Worm (Caenorhabditis elegans) whole organism, L1 larva: ENCODE data around the gene R13A1.3.
A peak's percentile ranks its signal among the peaks of the same experiment; 100 is the strongest.

ENCODE experiments used
- C04F5.9 ChIP-seq: sonication (generic microtip); optimal IDR thresholded peaks from 2 replicates; lab custom pipeline; 2016; ENCODE audit warnings: missing genetic modification characterization, missing compliant biosample characterization
- C34B4.2 ChIP-seq: sonication (generic microtip); optimal IDR thresholded peaks from 2 replicates; lab custom pipeline; 2017; ENCODE audit warnings: mild to moderate bottlenecking, missing genetic modification characterization, missing compliant biosample characterization
- F16B12.6 ChIP-seq: fragments of 150-350 bp; optimal IDR thresholded peaks from 2 replicates; lab custom pipeline; 2014; ENCODE audit warnings: missing biosample characterization, missing genetic modification characterization
- Y116A8C.19 ChIP-seq: sonication (generic microtip); optimal IDR thresholded peaks from 2 replicates; lab custom pipeline; 2016; ENCODE audit warnings: missing compliant biosample characterization, missing genetic modification characterization, borderline replicate concordance
- aly-2 ChIP-seq: fragments of 150-350 bp; optimal IDR thresholded peaks from 2 replicates; lab custom pipeline; 2014; ENCODE audit warnings: missing biosample characterization, missing genetic modification characterization
- blmp-1 ChIP-seq: fragments of 150-350 bp; optimal IDR thresholded peaks from 2 replicates; lab custom pipeline; 2014; ENCODE audit warnings: missing biosample characterization, missing genetic modification characterization
- ceh-63 ChIP-seq: fragments of 200-800 bp; sonication (Bioruptor generic); optimal IDR thresholded peaks from 2 replicates; lab custom pipeline; 2018; ENCODE audit warnings: mild to moderate bottlenecking, missing genetic modification characterization, missing compliant biosample characterization
- ceh-8 ChIP-seq: fragments of 200-800 bp; sonication (Bioruptor generic); optimal IDR thresholded peaks from 2 replicates; lab custom pipeline; 2018; ENCODE audit warnings: mild to moderate bottlenecking, missing genetic modification characterization, moderate library complexity, missing compliant biosample characterization
- ceh-88 ChIP-seq: fragments of 200-800 bp; sonication (Bioruptor generic); IDR thresholded peaks from 2 replicates; pipeline ENCODE4 v1.3.6; 2022; ENCODE audit warnings: missing genetic modification characterization, missing compliant biosample characterization
- ceh-90 ChIP-seq: sonication (generic microtip); optimal IDR thresholded peaks from 2 replicates; lab custom pipeline; 2016; ENCODE audit warnings: missing genetic modification characterization, missing compliant biosample characterization
- efl-3 ChIP-seq: fragments of 200-800 bp; sonication (Bioruptor generic); optimal IDR thresholded peaks from 2 replicates; lab custom pipeline; 2018; ENCODE audit warnings: mild to moderate bottlenecking, missing genetic modification characterization, missing compliant biosample characterization
- egl-27 ChIP-seq, 2 experiments: fragments of 150-350 bp in 1 of 2; sonication (generic microtip); optimal IDR thresholded peaks; 3 replicates each; lab custom pipeline; 2017 to 2018; ENCODE audit warnings: missing biosample characterization in 2 of 2, missing genetic modification characterization in 2 of 2, missing genetic modification reagents in 2 of 2
- ets-5 ChIP-seq: fragments of 200-800 bp; sonication (Bioruptor generic); IDR thresholded peaks from 2 replicates; pipeline ENCODE4 v1.3.6; 2022; ENCODE audit warnings: missing genetic modification characterization, missing compliant biosample characterization
- fkh-4 ChIP-seq: sonication (generic microtip); optimal IDR thresholded peaks from 2 replicates; lab custom pipeline; 2016; ENCODE audit warnings: missing compliant biosample characterization, missing genetic modification characterization, borderline replicate concordance
- fkh-8 ChIP-seq: sonication (generic microtip); optimal IDR thresholded peaks from 2 replicates; lab custom pipeline; 2016; ENCODE audit warnings: mild to moderate bottlenecking, missing genetic modification characterization, missing compliant biosample characterization
- fos-1 ChIP-seq: fragments of 150-350 bp; optimal IDR thresholded peaks from 2 replicates; lab custom pipeline; 2014; ENCODE audit warnings: missing biosample characterization, missing genetic modification characterization
- hlh-4 ChIP-seq: sonication (generic microtip); optimal IDR thresholded peaks from 2 replicates; lab custom pipeline; 2016; ENCODE audit warnings: mild to moderate bottlenecking, missing genetic modification characterization, missing compliant biosample characterization
- hpl-2 ChIP-seq: fragments of 150-350 bp; optimal IDR thresholded peaks from 2 replicates; lab custom pipeline; 2014; ENCODE audit warnings: missing biosample characterization, missing genetic modification reagents, missing genetic modification characterization
- isw-1 ChIP-seq: fragments of 200-800 bp; sonication (Bioruptor generic); IDR thresholded peaks from 2 replicates; pipeline ENCODE4 v1.3.6; 2022; ENCODE audit warnings: missing genetic modification characterization, missing compliant biosample characterization
- lin-13 ChIP-seq: fragments of 150-350 bp; optimal IDR thresholded peaks from 2 replicates; lab custom pipeline; 2014; ENCODE audit warnings: missing biosample characterization, missing genetic modification reagents, missing genetic modification characterization
- lin-14 ChIP-seq: fragments of 200-800 bp; sonication (Bioruptor generic); optimal IDR thresholded peaks from 2 replicates; lab custom pipeline; 2018; ENCODE audit warnings: mild to moderate bottlenecking, missing genetic modification characterization, moderate library complexity, missing compliant biosample characterization
- lin-15B ChIP-seq: fragments of 150-350 bp; sonication (generic microtip); optimal IDR thresholded peaks from 3 replicates; lab custom pipeline; 2014; ENCODE audit warnings: missing biosample characterization, missing genetic modification characterization
- lin-35 ChIP-seq, 2 experiments: fragments of 150-350 bp; optimal IDR thresholded peaks; 2 replicates each; lab custom pipeline; 2014; ENCODE audit warnings: missing biosample characterization in 2 of 2, missing genetic modification characterization in 2 of 2, missing genetic modification reagents in 2 of 2
- lsy-2 ChIP-seq, 2 experiments: fragments of 150-350 bp; optimal IDR thresholded peaks; 2 replicates each; lab custom pipeline; 2014; ENCODE audit warnings: missing biosample characterization in 2 of 2, missing genetic modification characterization in 2 of 2
- mab-9 ChIP-seq: fragments of 200-800 bp; sonication (Bioruptor generic); IDR thresholded peaks from 2 replicates; pipeline ENCODE4 v1.3.6; 2022; ENCODE audit warnings: missing genetic modification reagents, missing genetic modification characterization, missing compliant biosample characterization
- mep-1 ChIP-seq: fragments of 150-350 bp; optimal IDR thresholded peaks from 2 replicates; lab custom pipeline; 2014; ENCODE audit warnings: missing biosample characterization, missing genetic modification characterization
- nhr-12 ChIP-seq: sonication (generic microtip); optimal IDR thresholded peaks from 2 replicates; lab custom pipeline; 2017; ENCODE audit warnings: missing biosample characterization, missing genetic modification characterization
- nhr-20 ChIP-seq: sonication (generic microtip); optimal IDR thresholded peaks from 2 replicates; lab custom pipeline; 2016; ENCODE audit warnings: mild to moderate bottlenecking, missing genetic modification characterization, missing compliant biosample characterization
- nhr-237 ChIP-seq: fragments of 150-350 bp; optimal IDR thresholded peaks from 2 replicates; lab custom pipeline; 2014; ENCODE audit warnings: missing biosample characterization, missing genetic modification characterization
- nhr-47 ChIP-seq: sonication (generic microtip); optimal IDR thresholded peaks from 2 replicates; lab custom pipeline; 2016; ENCODE audit warnings: mild to moderate bottlenecking, missing genetic modification characterization, moderate library complexity, missing compliant biosample characterization
- nhr-76 ChIP-seq: sonication (generic microtip); optimal IDR thresholded peaks from 2 replicates; lab custom pipeline; 2017; ENCODE audit warnings: missing biosample characterization, missing genetic modification characterization
- nhr-77 ChIP-seq: fragments of 150-350 bp; optimal IDR thresholded peaks from 2 replicates; lab custom pipeline; 2014; ENCODE audit warnings: missing biosample characterization, missing genetic modification characterization
- nhr-85 ChIP-seq: sonication (generic microtip); peaks from one replicate; lab custom pipeline; 2016; ENCODE audit warnings: missing genetic modification characterization, inconsistent platforms, missing compliant biosample characterization
- pax-3 ChIP-seq: fragments of 200-800 bp; sonication (Bioruptor generic); optimal IDR thresholded peaks from 2 replicates; lab custom pipeline; 2018; ENCODE audit warnings: mild to moderate bottlenecking, missing genetic modification characterization, moderate library complexity, missing compliant biosample characterization
- skn-1 ChIP-seq: fragments of 150-350 bp; optimal IDR thresholded peaks from 2 replicates; lab custom pipeline; 2014; ENCODE audit warnings: missing biosample characterization, missing genetic modification characterization
- snpc-4 ChIP-seq: fragments of 150-350 bp; optimal IDR thresholded peaks from 2 replicates; lab custom pipeline; 2014; ENCODE audit warnings: missing biosample characterization, missing genetic modification characterization
- snu-23 ChIP-seq: sonication (generic microtip); optimal IDR thresholded peaks from 2 replicates; lab custom pipeline; 2016; ENCODE audit warnings: missing genetic modification characterization, missing compliant biosample characterization
- sox-4 ChIP-seq: sonication (generic microtip); optimal IDR thresholded peaks from 2 replicates; lab custom pipeline; 2016; ENCODE audit warnings: missing genetic modification characterization, missing compliant biosample characterization
- sptf-1 ChIP-seq: fragments of 150-350 bp; optimal IDR thresholded peaks from 2 replicates; lab custom pipeline; 2014; ENCODE audit warnings: missing biosample characterization, missing genetic modification characterization
- swsn-7 ChIP-seq: sonication (generic microtip); optimal IDR thresholded peaks from 2 replicates; lab custom pipeline; 2016; ENCODE audit warnings: missing genetic modification characterization, missing compliant biosample characterization
- tbx-2 ChIP-seq: sonication (generic microtip); optimal IDR thresholded peaks from 2 replicates; lab custom pipeline; 2016; ENCODE audit warnings: missing genetic modification characterization, missing compliant biosample characterization
- tlp-1 ChIP-seq: fragments of 150-350 bp; optimal IDR thresholded peaks from 2 replicates; lab custom pipeline; 2014; ENCODE audit warnings: missing biosample characterization, missing genetic modification characterization
- unc-130 ChIP-seq: fragments of 150-350 bp; optimal IDR thresholded peaks from 2 replicates; lab custom pipeline; 2017; ENCODE audit warnings: missing biosample characterization, missing genetic modification characterization, inconsistent platforms
- unc-62 ChIP-seq: fragments of 150-350 bp; optimal IDR thresholded peaks from 2 replicates; lab custom pipeline; 2014; ENCODE audit warnings: missing biosample characterization, missing genetic modification reagents, missing genetic modification characterization
- unc-86 ChIP-seq: sonication (generic microtip); optimal IDR thresholded peaks from 2 replicates; lab custom pipeline; 2016; ENCODE audit warnings: missing genetic modification characterization, missing compliant biosample characterization
- unc-98 ChIP-seq: fragments of 200-800 bp; sonication (Bioruptor generic); IDR thresholded peaks from 2 replicates; pipeline ENCODE4 v1.3.6; 2022; ENCODE audit warnings: missing genetic modification characterization, missing compliant biosample characterization
- vab-15 ChIP-seq: sonication (generic microtip); optimal IDR thresholded peaks from 2 replicates; lab custom pipeline; 2017; ENCODE audit warnings: missing genotype, mild to moderate bottlenecking, missing genetic modification characterization, missing compliant biosample characterization
- xbp-1 ChIP-seq: sonication (generic microtip); optimal IDR thresholded peaks from 2 replicates; lab custom pipeline; 2016; ENCODE audit warnings: missing genetic modification characterization, missing compliant biosample characterization
- zag-1 ChIP-seq: fragments of 150-350 bp; optimal IDR thresholded peaks from 2 replicates; lab custom pipeline; 2014; ENCODE audit warnings: missing biosample characterization, missing genetic modification characterization
- zip-4 ChIP-seq: fragments of 200-800 bp; sonication (Bioruptor generic); optimal IDR thresholded peaks from 2 replicates; lab custom pipeline; 2018; ENCODE audit warnings: mild to moderate bottlenecking, missing genetic modification characterization, moderate library complexity, missing compliant biosample characterization
- ztf-11 ChIP-seq, 2 experiments: sonication (generic microtip); optimal IDR thresholded peaks; 2 replicates each; lab custom pipeline; 2016 to 2017; ENCODE audit warnings: missing genetic modification characterization in 2 of 2, missing biosample characterization in 1 of 2, missing compliant biosample characterization in 1 of 2

The R13A1.3 gene

ce11 chrIV:7234623-7235022, 30.8 kb downstream of the R13A1.3 start:
- TF ChIP-seq mab-9 (GFP tag; lab: Robert Waterston, UW): no peak
- no peak for TF ChIP-seq sox-4 (tag; lab: Kevin White, UChicago)
- peak; percentile 16 for TF ChIP-seq nhr-85 (tag; lab: Kevin White, UChicago)
- TF ChIP-seq mep-1 (tag; lab: Kevin White, UChicago): no peak
- no peak for TF ChIP-seq hpl-2

- no peak for TF ChIP-seq C34B4.2 (tag; lab: Kevin White, UChicago)
- TF ChIP-seq egl-27 (tag; optimal IDR thresholded peaks at IDR 0.05; lab: Kevin White, UChicago): peak in 1 of 2 experiments; percentile 15
- TF ChIP-seq sptf-1 (tag; lab: Kevin White, UChicago): no peak
- TF ChIP-seq zip-4 (GFP tag; lab: Kevin White, UChicago): no peak
- TF ChIP-seq F16B12.6 (tag; lab: Kevin White, UChicago): no peak
- no peak for TF ChIP-seq ceh-63 (GFP tag; lab: Kevin White, UChicago)
- TF ChIP-seq sox-4 (tag; lab: Kevin White, UChicago): no peak
- no peak for TF ChIP-seq tlp-1 (tag; lab: Kevin White, UChicago)
- no peak for TF ChIP-seq lin-15B
- peak; percentile 75 for TF ChIP-seq fkh-8
- TF ChIP-seq nhr-77: peak; percentile 55
- no peak for TF ChIP-seq nhr-237 (tag; lab: Kevin White, UChicago)
- TF ChIP-seq fkh-4 (tag; lab: Kevin White, UChicago): no peak
- TF ChIP-seq lin-13 (GFP tag; lab: Kevin White, UChicago): no peak
- TF ChIP-seq nhr-20: peak; percentile 71
- no peak for TF ChIP-seq isw-1 (GFP tag; lab: Robert Waterston, UW)
- TF ChIP-seq mep-1 (tag; lab: Kevin White, UChicago): peak; percentile 55
- no peak for TF ChIP-seq nhr-76 (tag; lab: Kevin White, UChicago)
- no peak for TF ChIP-seq efl-3 (GFP tag; lab: Kevin White, UChicago)
- peak; percentile 17 for TF ChIP-seq xbp-1 (tag; lab: Kevin White, UChicago)
- no peak for TF ChIP-seq vab-15 (tag; lab: Kevin White, UChicago)
- peak; percentile 70 for TF ChIP-seq snu-23 (GFP tag; lab: Kevin White, UChicago)
- TF ChIP-seq lin-35 (GFP tag; optimal IDR thresholded peaks at IDR 0.05; lab: Kevin White, UChicago): peak; percentile 35 to 36
- peak; percentile 59 for TF ChIP-seq tbx-2 (tag; lab: Kevin White, UChicago)
- no peak for TF ChIP-seq ets-5 (GFP tag; lab: Robert Waterston, UW)
- TF ChIP-seq skn-1: no peak
- TF ChIP-seq nhr-12: no peak
- TF ChIP-seq ztf-11 (tag; optimal IDR thresholded peaks at IDR 0.05; lab: Kevin White, UChicago): no peak
- TF ChIP-seq zag-1: no peak
- TF ChIP-seq unc-62 (GFP tag; lab: Kevin White, UChicago): no peak
- no peak for TF ChIP-seq pax-3 (tag; lab: Kevin White, UChicago)
- TF ChIP-seq mab-9 (GFP tag; lab: Robert Waterston, UW): 0 out of 2 replicates have a peak, but pooled peaks have one; percentile 50
- peak; percentile 46 for TF ChIP-seq swsn-7 (tag; lab: Kevin White, UChicago)
- peak; percentile 57 for TF ChIP-seq nhr-47 (tag; lab: Kevin White, UChicago)
- peak; percentile 0 for TF ChIP-seq unc-130 (tag; lab: Kevin White, UChicago)
- TF ChIP-seq unc-98 (GFP tag; lab: Robert Waterston, UW): no peak; the same call in 1 of the 2 replicates
- no peak for TF ChIP-seq fos-1
- no peak for TF ChIP-seq hpl-2
- peak; percentile 7 for TF ChIP-seq unc-86
- TF ChIP-seq lin-14: peak; percentile 90
- TF ChIP-seq ceh-90 (tag; lab: Kevin White, UChicago): no peak
- no peak for TF ChIP-seq ceh-8 (GFP tag; lab: Kevin White, UChicago)
- TF ChIP-seq lsy-2 (tag; optimal IDR thresholded peaks at IDR 0.05; lab: Kevin White, UChicago): peak; percentile 47 to 65
- TF ChIP-seq blmp-1 (tag; lab: Kevin White, UChicago): peak; percentile 56
- no peak for TF ChIP-seq Y116A8C.19
- no peak for TF ChIP-seq snpc-4
- TF ChIP-seq aly-2 (tag; lab: Kevin White, UChicago): peak; percentile 0
- no peak for TF ChIP-seq hlh-4
- TF ChIP-seq nhr-85 (tag; lab: Kevin White, UChicago): peak; percentile 73
- TF ChIP-seq ceh-88 (GFP tag; lab: Robert Waterston, UW): no peak
- TF ChIP-seq C04F5.9: no peak
Measured at ce11 chrIV:7235382-7235917, 31.7 kb downstream of the R13A1.3 start.
